Worm (Caenorhabditis elegans): ENCODE measurements around the gene T23F2.3.

T23F2.3 gene

ce11 chrX:5512227-5512626 is at the start of gene T23F2.3:
TSS of gene T23F2.3 (minus strand) at chrX:5512327.
- TF ChIP-seq ztf-16 (tag; optimal IDR thresholded peaks at IDR 0.05) (no peak), eyg-1 (tag; optimal IDR thresholded peaks at IDR 0.05) (no peak), K02D7.2 (tag; optimal IDR thresholded peaks at IDR 0.05) (no peak), pha-2 (tag; optimal IDR thresholded peaks at IDR 0.05) (no peak), F13H6.1 (tag; optimal IDR thresholded peaks at IDR 0.05) (no peak), ceh-45 (GFP tag; IDR thresholded peaks at IDR 0.05) (no peak), mec-3 (tag; optimal IDR thresholded peaks at IDR 0.05; ENCODE audit: borderline replicate concordance) (no peak), ceh-30 (tag; optimal IDR thresholded peaks at IDR 0.05) (no peak)

ce11 chrX:5557966-5558365 is 45.8 kb upstream of the T23F2.3 start, which contains the start of gene C38C5.1:
TSS of gene C38C5.1 (plus strand) at chrX:5558055.
- TF ChIP-seq hlh-8 (tag; optimal IDR thresholded peaks at IDR 0.05) (no peak), eyg-1 (tag; optimal IDR thresholded peaks at IDR 0.05) (no peak), madf-2 (tag; optimal IDR thresholded peaks at IDR 0.05) (no peak), ztf-16 (tag; optimal IDR thresholded peaks at IDR 0.05) (no peak), hlh-13 (GFP tag; optimal IDR thresholded peaks at IDR 0.05) (no peak), ceh-14 (tag; optimal IDR thresholded peaks at IDR 0.05) (no peak), pha-4 (tag; optimal IDR thresholded peaks at IDR 0.05) (no peak), sdc-2 (tag; optimal IDR thresholded peaks at IDR 0.05) (no peak), hlh-6 (tag; optimal IDR thresholded peaks at IDR 0.05) (no peak), pag-3 (tag; optimal IDR thresholded peaks at IDR 0.05; ENCODE audit: borderline replicate concordance) (no peak), hlh-15 (tag; optimal IDR thresholded peaks at IDR 0.05) (no peak)

ce11 chrX:5555055-5555629 is 43.0 kb upstream of the T23F2.3 start:
- TF ChIP-seq ref-2 (tag; optimal IDR thresholded peaks at IDR 0.05), result no peak
- TF ChIP-seq ceh-9 (tag; optimal IDR thresholded peaks at IDR 0.05), result no peak
- TF ChIP-seq ets-4 (tag; optimal IDR thresholded peaks at IDR 0.05), result no peak
- TF ChIP-seq pag-3 (tag; optimal IDR thresholded peaks at IDR 0.05; ENCODE audit: borderline replicate concordance), result no peak
- TF ChIP-seq ceh-18 (tag; optimal IDR thresholded peaks at IDR 0.05), result no peak
- TF ChIP-seq tbx-7 (tag; optimal IDR thresholded peaks at IDR 0.05), result no peak
- TF ChIP-seq pros-1 (tag; optimal IDR thresholded peaks at IDR 0.05), result no peak
- TF ChIP-seq unc-86 (tag; optimal IDR thresholded peaks at IDR 0.05), result no peak

- no peak for TF ChIP-seq sox-2 (GFP tag; IDR thresholded peaks at IDR 0.05)
- TF ChIP-seq rnt-1 (tag; optimal IDR thresholded peaks at IDR 0.05), result no peak
- no peak for TF ChIP-seq ceh-6 (GFP tag; optimal IDR thresholded peaks at IDR 0.05)
- no peak for TF ChIP-seq syd-9 (tag; optimal IDR thresholded peaks at IDR 0.05)
- TF ChIP-seq ahr-1 (tag; optimal IDR thresholded peaks at IDR 0.05), result no peak
- TF ChIP-seq ceh-31 (tag; optimal IDR thresholded peaks at IDR 0.05), result no peak
- TF ChIP-seq pqm-1 (tag; optimal IDR thresholded peaks at IDR 0.05), result no peak
- no peak for TF ChIP-seq Y22D7AL.16 (tag; optimal IDR thresholded peaks at IDR 0.05)
- no peak for TF ChIP-seq lim-6 (tag; optimal IDR thresholded peaks at IDR 0.05)
- no peak for TF ChIP-seq T23F11.4 (GFP tag; optimal IDR thresholded peaks at IDR 0.05)
These were observed 40.5 kb upstream of the T23F2.3 start, which contains the start of gene ifta-1 for ce11 chrX:5552652-5553051. TSS of gene ifta-1 (minus strand) at chrX:5552752.

ce11 chrX:5547828-5548227 is 35.7 kb upstream of the T23F2.3 start:
- TF ChIP-seq hlh-30 (tag; optimal IDR thresholded peaks at IDR 0.05; ENCODE audit: insufficient read depth), result no peak
- TF ChIP-seq fax-1 (tag; optimal IDR thresholded peaks at IDR 0.05), result no peak
- TF ChIP-seq eyg-1 (tag; optimal IDR thresholded peaks at IDR 0.05), result no peak
